Fruit fly (Drosophila melanogaster): ENCODE data around the gene Rsf1.

The Rsf1 gene

dm6 chr2L:10306518-10307260 is 43.3 kb upstream of the Rsf1 start, which contains the start of the genes CG5390 and CG4968 (continued):
- peak; percentile 82 for TF ChIP-seq CG13296 (GFP tag; optimal IDR thresholded peaks at IDR 0.05)
- TF ChIP-seq CG17802 (tag; optimal IDR thresholded peaks at IDR 0.05) = peak; percentile 7
- no peak for TF ChIP-seq crc (GFP tag; optimal IDR thresholded peaks at IDR 0.05)
- no peak for TF ChIP-seq Mes4 (GFP tag; optimal IDR thresholded peaks at IDR 0.05)
- TF ChIP-seq CG6813 (GFP tag; optimal IDR thresholded peaks at IDR 0.05) = no peak
- TF ChIP-seq tup (GFP tag; optimal IDR thresholded peaks at IDR 0.05) = peak; percentile 35
- no peak for TF ChIP-seq CG3726 (GFP tag; IDR thresholded peaks at IDR 0.05)
- TF ChIP-seq CG4360 (GFP tag; IDR thresholded peaks at IDR 0.05) = no peak
- TF ChIP-seq CG10462 (GFP tag; optimal IDR thresholded peaks at IDR 0.05) = no peak
- peak; percentile 80; the same call in 1 of the 2 replicates for TF ChIP-seq CG31441 (GFP tag; IDR thresholded peaks at IDR 0.05)
- TF ChIP-seq az2 (GFP tag; optimal IDR thresholded peaks at IDR 0.05) = peak; percentile 54
- TF ChIP-seq CG10267 (tag; optimal IDR thresholded peaks at IDR 0.05) = peak; percentile 75
- no peak for TF ChIP-seq sim (GFP tag; IDR thresholded peaks at IDR 0.05)
- peak; percentile 2 for TF ChIP-seq mam (GFP tag; optimal IDR thresholded peaks at IDR 0.05)
- TF ChIP-seq fru (optimal IDR thresholded peaks at IDR 0.05) = no peak
- TF ChIP-seq shn (GFP tag; optimal IDR thresholded peaks at IDR 0.05) = no peak
- TF ChIP-seq Rx (GFP tag; IDR thresholded peaks at IDR 0.05) = no peak
- TF ChIP-seq PHDP (tag; optimal IDR thresholded peaks at IDR 0.05) = peak; percentile 80
- TF ChIP-seq bsh (GFP tag; optimal IDR thresholded peaks at IDR 0.05) = peak in 1 of 2 experiments; percentile 74
- TF ChIP-seq gsb (GFP tag; IDR thresholded peaks at IDR 0.05) = no peak
- peak; percentile 45 for TF ChIP-seq CG7928 (GFP tag; optimal IDR thresholded peaks at IDR 0.05)
- peak; percentile 95 for TF ChIP-seq trem (tag; optimal IDR thresholded peaks at IDR 0.05)
- TF ChIP-seq seq (GFP tag; IDR thresholded peaks at IDR 0.05) = 0 out of 2 replicates have a peak, but pooled peaks have one; percentile 34
- TF ChIP-seq CG43689 (GFP tag; IDR thresholded peaks at IDR 0.05) = 0 out of 2 replicates have a peak, but pooled peaks have one; percentile 44
- no peak for TF ChIP-seq CG15479 (GFP tag; optimal IDR thresholded peaks at IDR 0.05)
- TF ChIP-seq Lim3 (GFP tag; IDR thresholded peaks at IDR 0.05) = no peak
- peak; percentile 85 for TF ChIP-seq Hmr (GFP tag; optimal IDR thresholded peaks at IDR 0.05)
- peak; percentile 14 for TF ChIP-seq Mad (GFP tag; optimal IDR thresholded peaks at IDR 0.05)
- TF ChIP-seq Ets97D (GFP tag; optimal IDR thresholded peaks at IDR 0.05) = peak; percentile 77
- TF ChIP-seq Usf (GFP tag; optimal IDR thresholded peaks at IDR 0.05) = no peak
- TF ChIP-seq zf30C (GFP tag; optimal IDR thresholded peaks at IDR 0.05) = peak; percentile 74
- no peak for TF ChIP-seq CG30431 (GFP tag; optimal IDR thresholded peaks at IDR 0.05)
- TF ChIP-seq CG3847 (GFP tag; IDR thresholded peaks at IDR 0.05) = peak; percentile 64
- TF ChIP-seq CG12236 (GFP tag; optimal IDR thresholded peaks at IDR 0.05) = no peak
- TF ChIP-seq CG6654 (GFP tag; optimal IDR thresholded peaks at IDR 0.05) = no peak
- TF ChIP-seq CG11247 (GFP tag; IDR thresholded peaks at IDR 0.05) = 0 out of 2 replicates have a peak, but pooled peaks have one; percentile 34
- TF ChIP-seq HmgD (GFP tag; optimal IDR thresholded peaks at IDR 0.05) = no peak
- peak; percentile 88 for TF ChIP-seq lbe (GFP tag; optimal IDR thresholded peaks at IDR 0.05)
- TF ChIP-seq pzg (GFP tag; optimal IDR thresholded peaks at IDR 0.05) = peak; percentile 69
- TF ChIP-seq CG1647 (GFP tag; optimal IDR thresholded peaks at IDR 0.05) = no peak
- no peak for TF ChIP-seq jigr1 (GFP tag; IDR thresholded peaks at IDR 0.05)
- TF ChIP-seq TFAM (GFP tag; optimal IDR thresholded peaks at IDR 0.05) = no peak
- TF ChIP-seq cas (GFP tag; IDR thresholded peaks at IDR 0.05) = peak; percentile 59; the same call in 1 of the 2 replicates
- peak; percentile 17; the same call in 1 of the 2 replicates for TF ChIP-seq CG1024 (GFP tag; IDR thresholded peaks at IDR 0.05)
- no peak for TF ChIP-seq kah (GFP tag; optimal IDR thresholded peaks at IDR 0.05)
- peak; percentile 53; the same call in 1 of the 2 replicates for TF ChIP-seq stc (GFP tag; IDR thresholded peaks at IDR 0.05)
- no peak for TF ChIP-seq emc (GFP tag; optimal IDR thresholded peaks at IDR 0.05)
- TF ChIP-seq ap (GFP tag; IDR thresholded peaks at IDR 0.05) = no peak
- TF ChIP-seq CG10147 (GFP tag; optimal IDR thresholded peaks at IDR 0.05) = peak; percentile 70
- TF ChIP-seq CG8478 (optimal IDR thresholded peaks at IDR 0.05) = no peak
- TF ChIP-seq Hr39 (optimal IDR thresholded peaks at IDR 0.05) = no peak

Data from whole organism, embryonic.